Worm (Caenorhabditis elegans): ENCODE data around the gene vnut-1.

ce11 chrII:14501447-14501846 is 11.8 kb downstream of the vnut-1 start, which contains the start of gene K10H10.5:
- TF ChIP-seq ceh-63 (GFP tag; optimal IDR thresholded peaks at IDR 0.05) (no peak), ama-1 (optimal IDR thresholded peaks at IDR 0.05) (no peak), lin-13 (GFP tag; optimal IDR thresholded peaks at IDR 0.05) (no peak)
